Fruit fly (Drosophila melanogaster) whole organism, adult: ENCODE results near the gene brv1.
"Not testable (repeated sequence)": the region's sequence is repeated elsewhere in the genome, so short reads cannot be mapped to it uniquely, and the experiment has no call there.

Experiments used
- CG11617 ChIP-seq: fragments of 200-800 bp; sonication (Bioruptor generic); optimal IDR thresholded peaks from 2 replicates; lab custom pipeline; 2017; ENCODE audit warnings: mild to moderate bottlenecking, missing biosample characterization, missing genetic modification reagents, missing genetic modification characterization
- CG12768 ChIP-seq: fragments of 200-800 bp; sonication (Bioruptor generic); optimal IDR thresholded peaks from 2 replicates; lab custom pipeline; 2017; ENCODE audit warnings: missing biosample characterization, missing genetic modification characterization, mild to moderate bottlenecking, moderate library complexity, missing genetic modification reagents
- CG14711 ChIP-seq: fragments of 200-800 bp; sonication (Bioruptor generic); optimal IDR thresholded peaks from 2 replicates; lab custom pipeline; 2018; ENCODE audit warnings: missing biosample characterization, mild to moderate bottlenecking, missing genetic modification characterization, moderate library complexity
- CG1620 ChIP-seq: fragments of 200-800 bp; sonication (Bioruptor generic); optimal IDR thresholded peaks from 2 replicates; lab custom pipeline; 2016; ENCODE audit warnings: missing biosample characterization, missing genetic modification characterization
- CG33017 ChIP-seq: fragments of 200-800 bp; sonication (Bioruptor generic); optimal IDR thresholded peaks from 2 replicates; lab custom pipeline; 2018; ENCODE audit warnings: missing biosample characterization, mild to moderate bottlenecking, missing genetic modification characterization, moderate library complexity
- CG5204 ChIP-seq: fragments of 200-800 bp; sonication (Bioruptor generic); optimal IDR thresholded peaks from 2 replicates; lab custom pipeline; 2016; ENCODE audit warnings: missing biosample characterization, missing genetic modification characterization
- CG7045 ChIP-seq: fragments of 200-800 bp; sonication (Bioruptor generic); optimal IDR thresholded peaks from 2 replicates; lab custom pipeline; 2017; ENCODE audit warnings: missing biosample characterization, mild to moderate bottlenecking, missing genetic modification characterization
- CG7101 ChIP-seq: fragments of 200-800 bp; sonication (Bioruptor generic); optimal IDR thresholded peaks from 2 replicates; lab custom pipeline; 2018; ENCODE audit warnings: missing biosample characterization, mild to moderate bottlenecking, missing genetic modification characterization, moderate library complexity
- Crg-1 ChIP-seq: fragments of 200-800 bp; sonication (Bioruptor generic); optimal IDR thresholded peaks from 2 replicates; lab custom pipeline; 2016; ENCODE audit warnings: missing biosample characterization, missing genetic modification characterization
- Hr96 ChIP-seq: fragments of 200-800 bp; sonication (Bioruptor generic); optimal IDR thresholded peaks from 2 replicates; lab custom pipeline; 2016; ENCODE audit warnings: missing biosample characterization, missing genetic modification characterization
- Mnt ChIP-seq: fragments of 200-800 bp; sonication (Bioruptor generic); optimal IDR thresholded peaks from 2 replicates; lab custom pipeline; 2016; ENCODE audit warnings: missing biosample characterization, mild to moderate bottlenecking, missing genetic modification characterization
- cic ChIP-seq: fragments of 200-800 bp; sonication (Bioruptor generic); optimal IDR thresholded peaks from 2 replicates; lab custom pipeline; 2017; ENCODE audit warnings: missing biosample characterization, mild to moderate bottlenecking, missing genetic modification characterization, moderate library complexity
- cnc ChIP-seq, 2 experiments: fragments of >200 bp; optimal IDR thresholded peaks; 2 replicates each; lab custom pipeline; 2017
- kay ChIP-seq: fragments of 200-800 bp; sonication (Bioruptor generic); peaks from one replicate; lab custom pipeline; 2016; ENCODE audit warnings: missing biosample characterization, missing genetic modification characterization, borderline replicate concordance
- ovo ChIP-seq: fragments of 200-800 bp; sonication (Bioruptor generic); optimal IDR thresholded peaks from 2 replicates; lab custom pipeline; 2016; ENCODE audit warnings: missing biosample characterization, missing genetic modification characterization
- tj ChIP-seq: fragments of 200-800 bp; sonication (Bioruptor generic); optimal IDR thresholded peaks from 3 replicates; lab custom pipeline; 2017; ENCODE audit warnings: missing biosample characterization, mild to moderate bottlenecking, missing genetic modification characterization, moderate library complexity
- toe ChIP-seq: fragments of 200-800 bp; sonication (Bioruptor generic); optimal IDR thresholded peaks from 2 replicates; lab custom pipeline; 2016; ENCODE audit warnings: missing biosample characterization, missing genetic modification characterization

The brv1 gene

DNA sequence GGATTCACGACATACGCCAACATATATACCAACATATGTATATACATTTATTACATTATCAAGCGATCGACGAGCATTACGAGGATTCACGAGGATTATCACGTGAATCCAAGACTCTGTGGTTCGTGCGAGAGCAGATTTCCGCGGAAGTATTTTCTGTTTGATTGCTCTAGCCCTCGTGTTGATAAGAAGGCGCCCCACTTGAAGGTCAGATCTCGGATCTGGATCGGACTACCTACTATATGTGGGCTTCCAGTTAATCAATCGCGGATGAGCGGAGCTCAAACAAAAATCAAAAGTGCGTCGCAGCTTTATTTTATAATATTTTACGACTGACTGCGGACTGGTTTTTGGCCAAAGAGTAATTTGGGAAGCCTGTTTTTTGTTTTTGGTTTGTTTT lies 8.7 kb upstream of the brv1 start:
- TF ChIP-seq cic (GFP tag; lab: Kevin White, UChicago): no peak

- TF ChIP-seq CG11617, CG5204, Crg-1 (GFP tag; lab: Kevin White, UChicago): not testable (repeated sequence)
Observed at dm6 chr3L:19487260-19487659, 962 bp upstream of the brv1 start, which contains the start of gene CG32212. CG32212 (plus strand) TSS chr3L:19487560.

- TF ChIP-seq toe (GFP tag; lab: Kevin White, UChicago) (no peak), kay (GFP tag; lab: Kevin White, UChicago) (peak; percentile 49)
Observed at dm6 chr3L:19483007-19483406, 3.3 kb downstream of the brv1 start.

dm6 chr3L:19482014-19482413 lies 4.3 kb downstream of the brv1 start:
- TF ChIP-seq Mnt (GFP tag; lab: Kevin White, UChicago) (no peak), CG7045 (GFP tag; lab: Kevin White, UChicago) (no peak), CG12768 (GFP tag; lab: Kevin White, UChicago) (no peak)

DNA sequence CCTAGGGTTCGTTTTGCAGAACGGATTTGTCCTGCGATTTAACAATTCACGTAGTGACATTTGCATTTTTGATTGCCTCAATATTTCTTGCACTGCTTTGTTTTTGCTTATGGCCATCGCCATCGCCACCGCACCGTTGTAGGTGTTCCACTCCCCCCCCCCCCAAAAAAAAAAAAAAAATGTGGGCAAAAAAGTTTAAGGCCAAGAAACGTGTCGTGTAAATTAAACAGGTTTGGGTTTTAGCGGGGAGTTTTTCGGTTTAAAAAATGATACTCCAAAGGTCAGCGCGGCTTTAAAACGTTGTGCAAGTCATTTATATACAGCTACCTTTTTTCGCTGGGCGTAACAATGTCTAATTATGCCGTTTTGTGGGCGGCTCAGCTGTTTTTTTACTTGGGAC lies 5.1 kb downstream of the brv1 start:
- TF ChIP-seq CG5204 (GFP tag; lab: Kevin White, UChicago): no peak
- no peak for TF ChIP-seq Hr96 (GFP tag; lab: Kevin White, UChicago)
- no peak for TF ChIP-seq toe (GFP tag; lab: Kevin White, UChicago)
- no peak for TF ChIP-seq CG33017 (tag; lab: Kevin White, UChicago)

dm6 chr3L:19475478-19475877 lies 10.8 kb downstream of the brv1 start, which contains the start of the genes CG18294 and CG32213:
CG18294 (minus strand) TSS chr3L:19475578.
CG32213 (plus strand) TSS chr3L:19475839.
- TF ChIP-seq toe, CG11617, CG1620 (GFP tag; lab: Kevin White, UChicago): not testable (repeated sequence)

DNA sequence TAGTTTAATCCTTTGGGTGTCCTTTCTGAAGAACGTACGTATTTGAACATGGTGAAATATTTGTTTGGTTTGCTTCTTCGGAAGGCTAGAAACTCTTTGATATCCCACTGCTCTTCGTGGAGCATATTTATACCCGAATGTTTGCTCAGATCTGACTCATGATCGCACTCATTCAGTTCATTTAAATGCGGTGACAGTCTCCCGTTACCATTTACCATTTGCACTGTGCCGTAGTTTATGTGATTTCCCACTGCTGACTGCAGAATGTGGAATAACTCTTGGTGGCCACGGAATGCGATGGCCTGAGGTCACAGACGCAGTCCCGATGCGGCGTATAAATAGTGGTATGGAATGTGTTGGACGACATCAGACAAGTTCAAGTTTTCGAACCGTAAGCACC lies 14.2 kb downstream of the brv1 start, which contains the start of the genes 825-Oak and CG12519:
Gene 825-Oak, minus strand, starts transcription at position 101 of the 400 bp plus-strand sequence.
Gene CG12519, plus strand, starts transcription at position 364 of the 400 bp plus-strand sequence.
- not testable (repeated sequence) for TF ChIP-seq toe (GFP tag; lab: Kevin White, UChicago); tj (GFP tag; lab: Kevin White, UChicago); ovo

DNA sequence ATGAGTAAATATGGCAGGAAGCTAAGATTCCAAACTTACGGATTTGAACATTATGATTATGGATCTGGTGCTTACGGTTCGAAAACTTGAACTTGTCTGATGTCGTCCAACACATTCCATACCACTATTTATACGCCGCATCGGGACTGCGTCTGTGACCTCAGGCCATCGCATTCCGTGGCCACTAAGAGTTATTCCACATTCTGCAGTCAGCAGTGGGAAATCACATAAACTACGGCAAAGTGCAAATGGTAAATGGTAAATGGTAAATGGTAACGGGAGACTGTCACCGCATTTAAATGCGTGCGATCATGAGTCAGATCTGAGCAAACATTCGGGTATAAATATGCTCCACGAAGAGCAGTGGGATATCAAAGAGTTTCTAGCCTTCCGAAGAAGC lies 19.3 kb downstream of the brv1 start, which contains the start of the genes CG14096 and CG32214:
Gene CG14096, minus strand, starts transcription at position 101 of the 400 bp plus-strand sequence.
Gene CG32214, plus strand, starts transcription at position 368 of the 400 bp plus-strand sequence.
- not testable (repeated sequence) for TF ChIP-seq CG7101; cnc (optimal IDR thresholded peaks at IDR 0.05; lab: Kevin White, UChicago); Hr96 (GFP tag; lab: Kevin White, UChicago)

DNA sequence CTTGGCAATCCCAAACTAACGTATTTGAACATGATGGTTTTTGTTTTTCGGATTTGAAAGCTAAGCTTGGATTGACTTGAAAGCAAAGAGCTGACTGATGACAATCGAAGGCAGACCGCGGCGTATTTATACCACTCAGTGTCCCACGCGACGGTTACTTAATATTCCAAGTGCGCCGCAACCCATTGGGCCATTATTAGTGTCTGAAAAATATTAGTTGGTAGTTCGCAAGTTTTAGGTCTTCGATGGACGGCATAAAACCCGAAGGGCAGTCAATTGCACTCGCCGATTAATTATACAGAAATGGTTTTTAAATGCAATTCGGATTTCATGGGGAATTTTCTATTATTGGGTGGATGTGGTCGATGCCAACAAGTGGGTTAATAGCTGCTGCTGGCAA lies 21.6 kb downstream of the brv1 start, which contains the start of gene CG14095:
Gene CG14095, minus strand, starts transcription at position 101 of the 400 bp plus-strand sequence.
- no peak for TF ChIP-seq kay (GFP tag; lab: Kevin White, UChicago)
- no peak for TF ChIP-seq toe (GFP tag; lab: Kevin White, UChicago)

DNA sequence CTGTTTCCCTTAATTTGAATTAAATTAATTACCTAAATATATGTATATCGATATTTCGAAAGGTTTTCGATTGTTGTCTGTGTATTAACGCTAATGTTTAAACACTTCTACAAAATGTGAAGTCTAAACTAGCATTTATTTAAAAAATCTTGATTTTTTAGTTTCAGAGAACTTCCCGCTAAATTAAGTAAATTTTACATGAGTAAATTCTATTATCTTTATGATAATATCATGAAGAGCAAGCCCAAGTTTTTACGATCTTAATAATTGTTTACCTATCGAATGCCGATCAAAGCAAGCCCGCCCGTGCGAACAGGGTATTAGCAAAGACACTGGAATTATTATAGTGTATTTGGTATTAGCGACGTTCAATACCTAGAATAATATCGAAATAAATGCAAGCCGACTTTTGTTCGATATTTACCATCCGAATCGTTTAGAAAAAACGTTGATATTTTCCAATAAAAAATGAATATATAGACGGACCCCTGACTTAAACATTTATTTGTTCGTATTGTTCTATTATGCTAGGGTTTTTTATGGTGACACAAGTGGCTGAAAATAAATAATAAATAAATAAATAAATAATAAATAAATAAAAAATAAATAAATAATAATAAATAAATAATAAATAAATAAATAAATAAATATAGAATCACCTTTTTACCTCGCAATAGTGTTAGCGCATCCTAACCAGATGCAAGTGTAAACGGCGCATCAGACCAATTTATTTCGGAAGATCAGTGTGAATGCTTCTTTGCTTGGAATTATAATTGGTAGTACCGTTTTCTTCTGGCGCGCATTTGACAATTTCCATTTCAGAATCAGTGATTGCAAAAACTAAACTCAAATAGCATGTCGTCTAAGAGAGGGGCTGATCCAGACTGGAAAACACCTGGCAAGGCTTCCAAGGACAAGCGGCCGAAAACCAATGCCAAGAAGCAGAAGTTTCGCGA lies 39.6 kb downstream of the brv1 start, which contains the start of the genes CG33062 and Chd3:
Gene CG33062, minus strand, starts transcription at position 51 of the 956 bp plus-strand sequence.
Gene Chd3, plus strand, starts transcription at position 780 of the 956 bp plus-strand sequence.
- no peak for TF ChIP-seq toe (GFP tag; lab: Kevin White, UChicago)
- no peak for TF ChIP-seq Crg-1 (GFP tag; lab: Kevin White, UChicago)
- no peak for TF ChIP-seq CG5204 (GFP tag; lab: Kevin White, UChicago)
- no peak for TF ChIP-seq CG14711 (tag; lab: Kevin White, UChicago)
- no peak for TF ChIP-seq ovo
- TF ChIP-seq cnc (optimal IDR thresholded peaks at IDR 0.05; lab: Kevin White, UChicago): no peak
